Worm (Caenorhabditis elegans): ENCODE measurements around the gene F59B10.6.

Gene F59B10.6

ce11 chrII:10551985-10552736 lies 27.9 kb upstream of the F59B10.6 start (continued):
- TF ChIP-seq die-1 (tag; optimal IDR thresholded peaks at IDR 0.05): no peak
- TF ChIP-seq egl-44 (GFP tag; IDR thresholded peaks at IDR 0.05): no peak
- peak; percentile 45; the same call in 1 of the 2 replicates for TF ChIP-seq pbrm-1 (GFP tag; IDR thresholded peaks at IDR 0.05)
- peak in 1 of 3 experiments; percentile 87 for TF ChIP-seq lin-35 (GFP tag; optimal IDR thresholded peaks at IDR 0.05)
- TF ChIP-seq nhr-80 (tag; optimal IDR thresholded peaks at IDR 0.05): peak; percentile 54
- no peak for TF ChIP-seq rpc-1 (optimal IDR thresholded peaks at IDR 0.05)
- no peak for TF ChIP-seq rpc-1 (tag; optimal IDR thresholded peaks at IDR 0.05)
- 0 out of 2 replicates have a peak, but pooled peaks have one; percentile 14 for TF ChIP-seq hmg-20 (GFP tag; IDR thresholded peaks at IDR 0.05)
- no peak for TF ChIP-seq snpc-4 (GFP tag; optimal IDR thresholded peaks at IDR 0.05)
- TF ChIP-seq snpc-4 (tag; optimal IDR thresholded peaks at IDR 0.05): peak in 3 of 4 experiments; percentile 16 to 53 (median 52)
- peak; percentile 57 for TF ChIP-seq gei-17 (GFP tag; optimal IDR thresholded peaks at IDR 0.05)
- peak; percentile 90 for TF ChIP-seq K12H6.12 (tag; optimal IDR thresholded peaks at IDR 0.05)
- no peak for TF ChIP-seq xnd-1 (tag; optimal IDR thresholded peaks at IDR 0.05)
- no peak for TF ChIP-seq Y53F4B.3 (GFP tag; IDR thresholded peaks at IDR 0.05)
- 0 out of 2 replicates have a peak, but pooled peaks have one; percentile 25 for TF ChIP-seq ceh-40 (GFP tag; IDR thresholded peaks at IDR 0.05)
- TF ChIP-seq chd-7 (tag; optimal IDR thresholded peaks at IDR 0.05): peak; percentile 87
- TF ChIP-seq F57C9.4 (tag; optimal IDR thresholded peaks at IDR 0.05): no peak
- no peak for TF ChIP-seq zim-3 (tag; optimal IDR thresholded peaks at IDR 0.05)
- no peak for TF ChIP-seq tbx-9 (tag; optimal IDR thresholded peaks at IDR 0.05; ENCODE audit: borderline replicate concordance)
- no peak for TF ChIP-seq B0019.2 (GFP tag; conservative IDR thresholded peaks at IDR 0.05)
- no peak for TF ChIP-seq mes-4 (tag; optimal IDR thresholded peaks at IDR 0.05)
- TF ChIP-seq Y67H2A.10 (GFP tag; conservative IDR thresholded peaks at IDR 0.05): 0 out of 2 replicates have a peak, but pooled peaks have one; percentile 8
- TF ChIP-seq lsl-1 (GFP tag; optimal IDR thresholded peaks at IDR 0.05): no peak
- TF ChIP-seq repo-1 (tag; optimal IDR thresholded peaks at IDR 0.05): no peak
- TF ChIP-seq F57A8.1 (GFP tag; optimal IDR thresholded peaks at IDR 0.05): no peak
- TF ChIP-seq ztf-3 (GFP tag; optimal IDR thresholded peaks at IDR 0.05): peak; percentile 21
- no peak for TF ChIP-seq ceh-91 (GFP tag; IDR thresholded peaks at IDR 0.05)
- TF ChIP-seq F10E7.11 (tag; optimal IDR thresholded peaks at IDR 0.05): peak; percentile 66
- TF ChIP-seq bed-2 (GFP tag; IDR thresholded peaks at IDR 0.05): no peak
- no peak for TF ChIP-seq hrde-1 (tag; optimal IDR thresholded peaks at IDR 0.05; ENCODE audit: borderline replicate concordance)
- TF ChIP-seq hlh-12 (tag; optimal IDR thresholded peaks at IDR 0.05): no peak
- TF ChIP-seq Y53G8AR.9 (GFP tag; conservative IDR thresholded peaks at IDR 0.05): 0 out of 2 replicates have a peak, but pooled peaks have one; percentile 12
- no peak for TF ChIP-seq egl-18 (GFP tag; IDR thresholded peaks at IDR 0.05)
- TF ChIP-seq nfyb-1 (GFP tag; IDR thresholded peaks at IDR 0.05): peak; percentile 88
- TF ChIP-seq nhr-120 (GFP tag; IDR thresholded peaks at IDR 0.05): no peak
- TF ChIP-seq mel-28 (tag; optimal IDR thresholded peaks at IDR 0.05; ENCODE audit: borderline replicate concordance): no peak
- no peak for TF ChIP-seq madf-6 (GFP tag; IDR thresholded peaks at IDR 0.05)
- no peak for TF ChIP-seq ztf-25 (GFP tag; IDR thresholded peaks at IDR 0.05)
- TF ChIP-seq cebp-2 (GFP tag; IDR thresholded peaks at IDR 0.05): no peak
- no peak for TF ChIP-seq F23B12.7 (tag; optimal IDR thresholded peaks at IDR 0.05; ENCODE audit: insufficient read depth)
- peak; percentile 87 for TF ChIP-seq somi-1 (GFP tag; optimal IDR thresholded peaks at IDR 0.05)
- TF ChIP-seq ceh-27 (GFP tag; optimal IDR thresholded peaks at IDR 0.05): peak; percentile 82
- no peak for TF ChIP-seq him-1 (tag; optimal IDR thresholded peaks at IDR 0.05)
- TF ChIP-seq tbp1 (GFP tag; optimal IDR thresholded peaks at IDR 0.05): peak; percentile 52
- TF ChIP-seq lir-1 (GFP tag; conservative IDR thresholded peaks at IDR 0.05): 0 out of 2 replicates have a peak, but pooled peaks have one; percentile 49
- 0 out of 2 replicates have a peak, but pooled peaks have one; percentile 10 for TF ChIP-seq egrh-3 (GFP tag; IDR thresholded peaks at IDR 0.05)
- no peak for TF ChIP-seq nhr-179 (tag; optimal IDR thresholded peaks at IDR 0.05)
- peak; percentile 76 for TF ChIP-seq F22D6.2 (tag; optimal IDR thresholded peaks at IDR 0.05)

All from whole organism, young adult.